Worm (Caenorhabditis elegans) whole organism, early embryonic: ENCODE data around the gene arf-6.

Experiments
- B0310.2 ChIP-seq: sonication (generic microtip); optimal IDR thresholded peaks from 2 replicates; lab custom pipeline; 2016; ENCODE audit warnings: mild to moderate bottlenecking, missing genetic modification characterization, missing compliant biosample characterization
- F13C5.2 ChIP-seq: sonication (generic microtip); optimal IDR thresholded peaks from 2 replicates; lab custom pipeline; 2017; ENCODE audit warnings: mild to moderate bottlenecking, missing genetic modification characterization, inconsistent platforms, missing compliant biosample characterization
- aly-1 ChIP-seq: sonication (generic microtip); optimal IDR thresholded peaks from 2 replicates; lab custom pipeline; 2016; ENCODE audit warnings: missing genetic modification characterization, missing compliant biosample characterization
- ama-1 ChIP-seq: fragments of 150-350 bp; optimal IDR thresholded peaks from 2 replicates; lab custom pipeline; 2014
- ceh-36 ChIP-seq: sonication (generic microtip); optimal IDR thresholded peaks from 2 replicates; lab custom pipeline; 2016; ENCODE audit warnings: missing genetic modification characterization, inconsistent platforms, missing compliant biosample characterization
- ets-7 ChIP-seq: sonication (generic microtip); optimal IDR thresholded peaks from 2 replicates; lab custom pipeline; 2016; ENCODE audit warnings: missing genotype, missing genetic modification characterization, missing compliant biosample characterization
- flt-1 ChIP-seq: fragments of 200-800 bp; sonication (Bioruptor generic); IDR thresholded peaks from 2 replicates; pipeline ENCODE4 v1.3.6; 2022; ENCODE audit warnings: missing genetic modification characterization, missing compliant biosample characterization
- hmbx-1 ChIP-seq: sonication (generic microtip); optimal IDR thresholded peaks from 2 replicates; lab custom pipeline; 2016; ENCODE audit warnings: mild to moderate bottlenecking, missing genetic modification characterization, missing compliant biosample characterization
- pes-1 ChIP-seq: fragments of 200-800 bp; sonication (Bioruptor generic); IDR thresholded peaks from 2 replicates; pipeline ENCODE4 v1.3.6; 2022; ENCODE audit warnings: missing genetic modification reagents, missing genetic modification characterization, missing compliant biosample characterization
- scrt-1 ChIP-seq: fragments of 200-800 bp; sonication (Bioruptor generic); IDR thresholded peaks from 2 replicates; pipeline ENCODE4 v1.3.6; 2022; ENCODE audit warnings: missing genetic modification characterization, missing compliant biosample characterization
- sea-1 ChIP-seq: fragments of 200-800 bp; sonication (Bioruptor generic); conservative IDR thresholded peaks from 2 replicates; pipeline ENCODE4 v1.3.6; 2022; ENCODE audit warnings: missing genetic modification characterization, missing compliant biosample characterization
- tbx-11 ChIP-seq: fragments of 200-800 bp; sonication (Bioruptor generic); IDR thresholded peaks from 2 replicates; pipeline ENCODE4 v1.3.6; 2022; ENCODE audit warnings: missing genetic modification characterization, missing compliant biosample characterization
- tbx-37 ChIP-seq: fragments of 200-800 bp; sonication (Bioruptor generic); conservative IDR thresholded peaks from 2 replicates; pipeline ENCODE4 v1.3.6; 2022; ENCODE audit warnings: missing genetic modification reagents, missing genetic modification characterization, missing compliant biosample characterization
- tra-4 ChIP-seq: sonication (generic microtip); optimal IDR thresholded peaks from 2 replicates; lab custom pipeline; 2017; ENCODE audit warnings: missing genetic modification characterization, missing compliant biosample characterization

DNA sequence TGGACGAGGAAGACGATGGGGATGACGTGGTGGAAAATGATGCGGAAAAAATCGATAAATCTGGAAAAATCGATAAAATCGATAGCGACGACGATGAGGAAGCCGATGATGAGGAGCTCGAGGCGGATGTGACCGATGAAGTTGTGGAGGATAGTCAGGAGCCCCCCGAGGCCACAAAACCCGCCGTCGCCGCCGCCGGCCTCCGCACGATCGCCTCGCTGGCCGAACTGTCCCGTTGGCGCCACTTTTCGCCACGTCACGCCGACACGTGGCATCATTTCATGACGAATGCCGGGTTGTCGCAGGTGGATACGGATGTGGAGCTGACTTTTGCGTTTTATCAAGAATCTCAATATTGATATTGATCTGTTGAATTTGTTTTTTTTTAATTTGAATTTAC lies 15.5 kb downstream of the arf-6 start:
- TF ChIP-seq tra-4 (tag; lab: Kevin White, UChicago) (no peak), pes-1 (no peak), tbx-11 (GFP tag; lab: Robert Waterston, UW) (no peak), ama-1 (lab: Kevin White, UChicago) (no peak), F13C5.2 (no peak), tbx-37 (no peak), ceh-36 (tag; lab: Kevin White, UChicago) (no peak), flt-1 (GFP tag; lab: Robert Waterston, UW) (no peak), ets-7 (tag; lab: Kevin White, UChicago) (no peak), B0310.2 (tag; lab: Kevin White, UChicago) (no peak), aly-1 (no peak), sea-1 (GFP tag; lab: Robert Waterston, UW) (no peak), scrt-1 (GFP tag; lab: Robert Waterston, UW) (no peak), hmbx-1 (tag; lab: Kevin White, UChicago) (no peak)
